Fruit fly (Drosophila melanogaster) whole organism, pupa: ENCODE results near the gene CG42263.

Source experiments
- CG10348 ChIP-seq: fragments of 200-800 bp; sonication (Bioruptor generic); IDR thresholded peaks from 2 replicates; pipeline ENCODE4 v1.3.6; 2022; ENCODE audit warnings: missing biosample characterization, missing genetic modification characterization
- CG12605 ChIP-seq: fragments of 200-800 bp; sonication (Bioruptor generic); IDR thresholded peaks from 2 replicates; pipeline ENCODE4 v1.3.6; 2022; ENCODE audit warnings: missing biosample characterization, missing genetic modification characterization
- CG32121 ChIP-seq: fragments of 200-800 bp; sonication (Bioruptor generic); IDR thresholded peaks from 2 replicates; pipeline ENCODE4 v1.3.6; 2022; ENCODE audit warnings: missing biosample characterization, missing genetic modification characterization
- CG34367 ChIP-seq: fragments of 200-800 bp; sonication (Bioruptor generic); optimal IDR thresholded peaks from 2 replicates; lab custom pipeline; 2018; ENCODE audit warnings: missing biosample characterization, mild to moderate bottlenecking, missing genetic modification characterization
- CG8159 ChIP-seq: fragments of 200-800 bp; sonication (Bioruptor generic); optimal IDR thresholded peaks from 3 replicates; lab custom pipeline; 2018; ENCODE audit warnings: missing biosample characterization, mild to moderate bottlenecking, missing genetic modification characterization, moderate library complexity
- CG8301 ChIP-seq: fragments of 200-800 bp; sonication (Bioruptor generic); optimal IDR thresholded peaks from 2 replicates; lab custom pipeline; 2018; ENCODE audit warnings: missing biosample characterization, mild to moderate bottlenecking, missing genetic modification characterization
- D1 ChIP-seq: fragments of 200-800 bp; sonication (Bioruptor generic); optimal IDR thresholded peaks from 2 replicates; lab custom pipeline; 2018; ENCODE audit warnings: missing biosample characterization, mild to moderate bottlenecking, missing genetic modification characterization, moderate library complexity
- EcR ChIP-seq: fragments of 200-800 bp; sonication (Bioruptor generic); optimal IDR thresholded peaks from 3 replicates; lab custom pipeline; 2019; ENCODE audit warnings: missing biosample characterization, missing genetic modification characterization, mild to moderate bottlenecking, moderate library complexity, missing genetic modification reagents
- Ets98B ChIP-seq: fragments of 200-800 bp; sonication (Bioruptor generic); IDR thresholded peaks from 2 replicates; pipeline ENCODE4 v1.3.6; 2022; ENCODE audit warnings: missing biosample characterization, missing genetic modification characterization
- Snoo ChIP-seq: fragments of 200-800 bp; sonication (Bioruptor generic); optimal IDR thresholded peaks from 3 replicates; lab custom pipeline; 2017; ENCODE audit warnings: missing biosample characterization, mild to moderate bottlenecking, missing genetic modification characterization, inconsistent platforms
- fd96Ca ChIP-seq: fragments of 200-800 bp; sonication (Bioruptor generic); IDR thresholded peaks from 3 replicates; pipeline ENCODE4 v1.3.6; 2022; ENCODE audit warnings: missing biosample characterization, missing genetic modification characterization
- gl ChIP-seq: fragments of 200-800 bp; sonication (Bioruptor generic); optimal IDR thresholded peaks from 2 replicates; lab custom pipeline; 2018; ENCODE audit warnings: missing biosample characterization, mild to moderate bottlenecking, missing genetic modification characterization
- rn ChIP-seq: fragments of 200-800 bp; sonication (Bioruptor generic); IDR thresholded peaks from 2 replicates; pipeline ENCODE4 v1.3.6; 2022; ENCODE audit warnings: missing biosample characterization, missing genetic modification characterization

dm6 chr3L:19940349-19940748 lies 15.2 kb downstream of the CG42263 start:
- no peak for TF ChIP-seq EcR (GFP tag; lab: Kevin White, UChicago)
- TF ChIP-seq Ets98B (GFP tag; lab: Robert Waterston, UW): no peak
- no peak for TF ChIP-seq fd96Ca (GFP tag; lab: Robert Waterston, UW)
- TF ChIP-seq CG12605 (GFP tag; lab: Robert Waterston, UW): no peak
- TF ChIP-seq CG34367 (tag; lab: Kevin White, UChicago): no peak
- TF ChIP-seq CG10348 (GFP tag; lab: Robert Waterston, UW): no peak
- TF ChIP-seq CG32121 (GFP tag; lab: Robert Waterston, UW): no peak
- no peak for TF ChIP-seq rn (GFP tag; lab: Robert Waterston, UW)
- TF ChIP-seq CG8159: no peak
- no peak for TF ChIP-seq D1 (tag; lab: Kevin White, UChicago)
- TF ChIP-seq gl (tag; lab: Kevin White, UChicago): no peak
- TF ChIP-seq CG8301 (tag; lab: Kevin White, UChicago): no peak
- TF ChIP-seq Snoo: no peak
